Worm (Caenorhabditis elegans): ENCODE measurements around the gene ZK1098.9.

ZK1098.9 gene

DNA sequence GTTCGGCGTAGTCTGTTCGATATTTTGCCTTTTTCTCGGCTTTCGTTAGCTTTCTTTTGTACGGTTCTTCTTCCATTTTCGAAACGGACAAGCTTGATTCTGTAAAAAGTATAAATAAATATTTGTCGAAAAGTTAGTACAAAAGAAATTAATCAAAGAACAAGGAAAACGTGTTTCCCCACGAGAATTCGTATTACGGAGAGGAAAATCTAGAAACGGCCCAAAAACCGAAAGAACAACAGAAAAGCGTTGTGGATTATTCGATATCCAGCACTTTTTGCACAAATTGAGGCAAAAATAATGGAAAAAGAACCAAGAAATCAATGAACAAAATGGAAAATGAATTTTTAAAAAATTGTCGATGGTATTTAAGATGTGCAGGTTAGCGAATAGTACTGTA lies 1.9 kb upstream of the ZK1098.9 start, which contains the start of gene mut-7:
Gene mut-7 (minus strand): TSS at position 101 of the 400 bp plus-strand sequence.
- TF ChIP-seq nhr-47 (tag; optimal IDR thresholded peaks at IDR 0.05): no peak
- TF ChIP-seq dpl-1 (GFP tag; optimal IDR thresholded peaks at IDR 0.05): no peak
- TF ChIP-seq mep-1 (tag; optimal IDR thresholded peaks at IDR 0.05): no peak

DNA sequence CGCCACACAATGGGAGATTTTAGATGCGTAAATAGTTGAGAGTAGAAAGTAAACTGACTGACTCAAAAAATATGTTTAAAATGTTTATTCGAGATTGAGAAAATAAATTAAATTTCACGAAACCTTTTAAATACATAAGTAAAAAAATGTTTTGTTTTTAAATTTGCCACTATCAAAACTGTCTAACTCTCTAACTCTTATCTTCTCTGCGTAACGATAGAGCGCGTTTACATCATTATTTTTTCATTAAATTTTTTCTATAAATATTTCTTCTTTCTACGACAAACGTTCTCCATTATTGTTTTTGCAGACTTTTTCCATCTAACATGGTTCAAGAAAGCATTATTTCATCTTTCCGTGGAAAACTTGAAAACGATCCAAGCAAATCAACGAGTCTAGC lies 1.4 kb upstream of the ZK1098.9 start, which contains the start of gene eif-2Balpha:
Gene eif-2Balpha (plus strand): TSS at position 304 of the 400 bp plus-strand sequence.
- TF ChIP-seq unc-130 (tag; optimal IDR thresholded peaks at IDR 0.05) (no peak), lin-14 (GFP tag; optimal IDR thresholded peaks at IDR 0.05) (no peak), egl-13 (tag; optimal IDR thresholded peaks at IDR 0.05) (no peak), zag-1 (tag; optimal IDR thresholded peaks at IDR 0.05) (no peak), hlh-17 (GFP tag; optimal IDR thresholded peaks at IDR 0.05; ENCODE audit: borderline replicate concordance) (no peak), aly-2 (tag; optimal IDR thresholded peaks at IDR 0.05) (no peak), tlp-1 (tag; optimal IDR thresholded peaks at IDR 0.05) (no peak), mep-1 (tag; optimal IDR thresholded peaks at IDR 0.05) (peak; percentile 16), C04F5.9 (tag; optimal IDR thresholded peaks at IDR 0.05) (no peak), sptf-1 (tag; optimal IDR thresholded peaks at IDR 0.05) (no peak), C16A3.4 (tag; optimal IDR thresholded peaks at IDR 0.05) (peak; percentile 40), lin-39 (tag; optimal IDR thresholded peaks at IDR 0.05) (no peak), nhr-85 (tag) (peak; percentile 38), fkh-4 (tag; optimal IDR thresholded peaks at IDR 0.05; ENCODE audit: borderline replicate concordance) (no peak), nhr-19 (GFP tag; conservative IDR thresholded peaks at IDR 0.05) (no peak), C34B4.2 (tag; optimal IDR thresholded peaks at IDR 0.05) (no peak), xbp-1 (tag; optimal IDR thresholded peaks at IDR 0.05) (no peak), elt-2 (tag; optimal IDR thresholded peaks at IDR 0.05) (no peak), nhr-12 (tag; optimal IDR thresholded peaks at IDR 0.05) (no peak), pax-3 (tag; optimal IDR thresholded peaks at IDR 0.05) (no peak), snu-23 (GFP tag; optimal IDR thresholded peaks at IDR 0.05) (peak; percentile 28), irx-1 (tag; optimal IDR thresholded peaks at IDR 0.05) (no peak), ceh-63 (GFP tag; optimal IDR thresholded peaks at IDR 0.05) (no peak), fkh-8 (tag; optimal IDR thresholded peaks at IDR 0.05) (no peak), snpc-4 (tag; optimal IDR thresholded peaks at IDR 0.05) (no peak), pag-3 (tag; optimal IDR thresholded peaks at IDR 0.05; ENCODE audit: borderline replicate concordance, insufficient read depth) (no peak), unc-30 (tag; optimal IDR thresholded peaks at IDR 0.05) (no peak), nhr-90 (tag; optimal IDR thresholded peaks at IDR 0.05; ENCODE audit: poor library complexity) (no peak), zip-4 (GFP tag; optimal IDR thresholded peaks at IDR 0.05) (no peak), ama-1 (optimal IDR thresholded peaks at IDR 0.05) (no peak), ztf-4 (tag; optimal IDR thresholded peaks at IDR 0.05) (no peak), mab-9 (GFP tag; IDR thresholded peaks at IDR 0.05) (no peak), dsc-1 (tag; optimal IDR thresholded peaks at IDR 0.05) (no peak), Y116A8C.19 (tag; optimal IDR thresholded peaks at IDR 0.05; ENCODE audit: borderline replicate concordance) (no peak), egl-27 (tag; optimal IDR thresholded peaks at IDR 0.05) (no peak), mef-2 (tag; optimal IDR thresholded peaks at IDR 0.05) (no peak), aha-1 (tag; optimal IDR thresholded peaks at IDR 0.05) (no peak), ztf-11 (tag; optimal IDR thresholded peaks at IDR 0.05) (no peak), lsy-2 (tag; optimal IDR thresholded peaks at IDR 0.05) (peak; percentile 78 to 94), nhr-77 (tag; optimal IDR thresholded peaks at IDR 0.05) (no peak), hlh-4 (tag; optimal IDR thresholded peaks at IDR 0.05) (no peak), jun-1 (tag; optimal IDR thresholded peaks at IDR 0.05) (no peak), ceh-90 (tag; optimal IDR thresholded peaks at IDR 0.05) (no peak), elt-3 (tag; optimal IDR thresholded peaks at IDR 0.05) (peak in 1 of 6 experiments; percentile 24), sox-4 (tag; optimal IDR thresholded peaks at IDR 0.05) (no peak), efl-3 (GFP tag; optimal IDR thresholded peaks at IDR 0.05) (no peak), sup-37 (GFP tag; optimal IDR thresholded peaks at IDR 0.05) (no peak), fkh-10 (GFP tag; optimal IDR thresholded peaks at IDR 0.05) (no peak), alr-1 (tag; optimal IDR thresholded peaks at IDR 0.05; ENCODE audit: borderline replicate concordance) (no peak)
